Fruit fly (Drosophila melanogaster) whole organism, prepupa: ENCODE data around the gene slf.

Experiments
- Blimp-1 ChIP-seq: fragments of 200-800 bp; sonication (Bioruptor generic); optimal IDR thresholded peaks from 3 replicates; lab custom pipeline; 2017; ENCODE audit warnings: missing biosample characterization, missing genetic modification characterization, mild to moderate bottlenecking, moderate library complexity, missing genetic modification reagents
- CG10631 ChIP-seq: fragments of 200-800 bp; sonication (Bioruptor generic); optimal IDR thresholded peaks from 2 replicates; lab custom pipeline; 2016; ENCODE audit warnings: missing biosample characterization, missing genetic modification characterization
- CG11294 ChIP-seq: fragments of 200-800 bp; sonication (Bioruptor generic); IDR thresholded peaks from 2 replicates; pipeline ENCODE4 v1.3.6; 2022; ENCODE audit warnings: missing biosample characterization, missing genetic modification characterization
- CG11762 ChIP-seq: fragments of 200-800 bp; sonication (Bioruptor generic); optimal IDR thresholded peaks from 3 replicates; lab custom pipeline; 2016; ENCODE audit warnings: missing biosample characterization, missing genetic modification characterization; ENCODE audit not compliant: insufficient read depth
- CG15336 ChIP-seq: fragments of 200-800 bp; sonication (Bioruptor generic); IDR thresholded peaks from 2 replicates; pipeline ENCODE4 v1.3.6; 2022; ENCODE audit warnings: missing biosample characterization, missing genetic modification characterization
- CG1621 ChIP-seq: fragments of 200-800 bp; sonication (Bioruptor generic); optimal IDR thresholded peaks from 3 replicates; lab custom pipeline; 2018; ENCODE audit warnings: missing biosample characterization, mild to moderate bottlenecking, missing genetic modification characterization
- CG16779 ChIP-seq: fragments of 200-800 bp; sonication (Bioruptor generic); optimal IDR thresholded peaks from 3 replicates; lab custom pipeline; 2017; ENCODE audit warnings: missing biosample characterization, mild to moderate bottlenecking, missing genetic modification characterization
- CG3032 ChIP-seq: fragments of 200-800 bp; optimal IDR thresholded peaks from 2 replicates; lab custom pipeline; 2019; ENCODE audit warnings: missing biosample characterization, mild to moderate bottlenecking, missing genetic modification characterization, moderate library complexity
- CG32006 ChIP-seq: fragments of 200-800 bp; sonication (Bioruptor generic); optimal IDR thresholded peaks from 3 replicates; lab custom pipeline; 2017; ENCODE audit warnings: missing biosample characterization, mild to moderate bottlenecking, missing genetic modification characterization
- CG34406 ChIP-seq: fragments of 200-800 bp; sonication (Bioruptor generic); optimal IDR thresholded peaks from 3 replicates; lab custom pipeline; 2016; ENCODE audit warnings: missing biosample characterization, missing genetic modification characterization
- CG3919 ChIP-seq: fragments of 200-800 bp; sonication (Bioruptor generic); optimal IDR thresholded peaks from 3 replicates; lab custom pipeline; 2016; ENCODE audit warnings: missing biosample characterization, missing genetic modification characterization
- CG4318 ChIP-seq: fragments of 200-800 bp; sonication (Bioruptor generic); optimal IDR thresholded peaks from 3 replicates; lab custom pipeline; 2017; ENCODE audit warnings: missing biosample characterization, mild to moderate bottlenecking, missing genetic modification characterization
- CG6163 ChIP-seq: fragments of 200-800 bp; sonication (Bioruptor generic); IDR thresholded peaks from 3 replicates; pipeline ENCODE4 v1.3.6; 2022; ENCODE audit warnings: missing biosample characterization, missing genetic modification characterization
- CG6276 ChIP-seq: fragments of 200-800 bp; sonication (Bioruptor generic); optimal IDR thresholded peaks from 2 replicates; lab custom pipeline; 2017; ENCODE audit warnings: missing biosample characterization, mild to moderate bottlenecking, missing genetic modification characterization
- CG6792 ChIP-seq: fragments of 200-800 bp; sonication (Bioruptor generic); optimal IDR thresholded peaks from 3 replicates; lab custom pipeline; 2016; ENCODE audit warnings: missing biosample characterization, missing genetic modification characterization
- CG6808 ChIP-seq: fragments of 200-800 bp; sonication (Bioruptor generic); optimal IDR thresholded peaks from 3 replicates; lab custom pipeline; 2017; ENCODE audit warnings: missing biosample characterization, missing genetic modification characterization, mild to moderate bottlenecking, moderate library complexity, missing genetic modification reagents
- CG6854 ChIP-seq: fragments of 200-800 bp; sonication (Bioruptor generic); optimal IDR thresholded peaks from 2 replicates; lab custom pipeline; 2017; ENCODE audit warnings: missing biosample characterization, mild to moderate bottlenecking, missing genetic modification characterization
- CG7368 ChIP-seq: fragments of 200-800 bp; sonication (Bioruptor generic); optimal IDR thresholded peaks from 3 replicates; lab custom pipeline; 2016; ENCODE audit warnings: missing biosample characterization, missing genetic modification characterization
- CG8632 ChIP-seq: fragments of 200-800 bp; sonication (Bioruptor generic); optimal IDR thresholded peaks from 3 replicates; lab custom pipeline; 2016; ENCODE audit warnings: missing biosample characterization, missing genetic modification characterization
- Eip75B ChIP-seq: fragments of 200-800 bp; sonication (Bioruptor generic); optimal IDR thresholded peaks from 3 replicates; lab custom pipeline; 2016; ENCODE audit warnings: missing biosample characterization, missing genetic modification characterization
- Eip93F ChIP-seq: fragments of 200-800 bp; sonication (Bioruptor generic); optimal IDR thresholded peaks from 2 replicates; lab custom pipeline; 2016; ENCODE audit warnings: missing biosample characterization, mild to moderate bottlenecking, missing genetic modification characterization
- Ets21C ChIP-seq: fragments of 200-800 bp; sonication (Bioruptor generic); optimal IDR thresholded peaks from 3 replicates; lab custom pipeline; 2016; ENCODE audit warnings: missing biosample characterization, missing genetic modification characterization
- Ets96B ChIP-seq: fragments of 200-800 bp; optimal IDR thresholded peaks from 2 replicates; lab custom pipeline; 2019; ENCODE audit warnings: missing biosample characterization, mild to moderate bottlenecking, missing genetic modification characterization, moderate library complexity
- Gug ChIP-seq: fragments of 200-800 bp; sonication (Bioruptor generic); IDR thresholded peaks from 2 replicates; pipeline ENCODE4 v1.3.6; 2022; ENCODE audit warnings: missing biosample characterization, missing genetic modification characterization
- Hr38 ChIP-seq: sonication (Bioruptor generic); optimal IDR thresholded peaks from 2 replicates; lab custom pipeline; 2016; ENCODE audit warnings: missing biosample characterization, missing genetic modification characterization
- Hr39 ChIP-seq: fragments of 200-800 bp; sonication (Bioruptor generic); optimal IDR thresholded peaks from 2 replicates; lab custom pipeline; 2016; ENCODE audit warnings: missing biosample characterization, missing genetic modification characterization
- Hr4 ChIP-seq: fragments of 200-800 bp; sonication (Bioruptor generic); optimal IDR thresholded peaks from 3 replicates; lab custom pipeline; 2016; ENCODE audit warnings: missing biosample characterization, missing genetic modification characterization
- Met ChIP-seq: fragments of 200-800 bp; sonication (Bioruptor generic); optimal IDR thresholded peaks from 3 replicates; lab custom pipeline; 2016; ENCODE audit warnings: missing biosample characterization, missing genetic modification characterization
- OdsH ChIP-seq: fragments of 200-800 bp; sonication (Bioruptor generic); optimal IDR thresholded peaks from 3 replicates; lab custom pipeline; 2016; ENCODE audit warnings: missing biosample characterization, missing genetic modification characterization
- Sox102F ChIP-seq: fragments of 200-800 bp; sonication (Bioruptor generic); optimal IDR thresholded peaks from 2 replicates; lab custom pipeline; 2016; ENCODE audit warnings: missing biosample characterization, mild to moderate bottlenecking, missing genetic modification characterization
- Sox14 ChIP-seq: fragments of 200-800 bp; sonication (Bioruptor generic); optimal IDR thresholded peaks from 3 replicates; lab custom pipeline; 2016; ENCODE audit warnings: missing biosample characterization, missing genetic modification characterization
- Sox15 ChIP-seq: fragments of 200-800 bp; sonication (Bioruptor generic); optimal IDR thresholded peaks from 3 replicates; lab custom pipeline; 2016; ENCODE audit warnings: missing biosample characterization, missing genetic modification characterization
- achi ChIP-seq: fragments of 200-800 bp; sonication (Bioruptor generic); optimal IDR thresholded peaks from 3 replicates; lab custom pipeline; 2016; ENCODE audit warnings: missing biosample characterization, missing genetic modification characterization
- acj6 ChIP-seq: fragments of 200-800 bp; sonication (Bioruptor generic); optimal IDR thresholded peaks from 3 replicates; lab custom pipeline; 2016; ENCODE audit warnings: missing biosample characterization, missing genetic modification characterization
- cyc ChIP-seq: fragments of 200-800 bp; sonication (Bioruptor generic); optimal IDR thresholded peaks from 3 replicates; lab custom pipeline; 2016; ENCODE audit warnings: missing biosample characterization, missing genetic modification characterization
- dac ChIP-seq: fragments of 200-800 bp; sonication (Bioruptor generic); optimal IDR thresholded peaks from 2 replicates; lab custom pipeline; 2017; ENCODE audit warnings: missing biosample characterization, mild to moderate bottlenecking, missing genetic modification characterization
- dsx ChIP-seq: fragments of 200-800 bp; optimal IDR thresholded peaks from 3 replicates; lab custom pipeline; 2019; ENCODE audit warnings: missing biosample characterization, mild to moderate bottlenecking, missing genetic modification characterization, moderate library complexity; ENCODE audit not compliant: poor library complexity, severe bottlenecking
- eg ChIP-seq: fragments of 200-800 bp; sonication (Bioruptor generic); IDR thresholded peaks from 3 replicates; pipeline ENCODE4 v1.3.6; 2022; ENCODE audit warnings: missing biosample characterization, missing genetic modification characterization
- esn ChIP-seq: fragments of 200-800 bp; sonication (Bioruptor generic); optimal IDR thresholded peaks from 2 replicates; lab custom pipeline; 2016; ENCODE audit warnings: missing biosample characterization, mild to moderate bottlenecking, missing genetic modification characterization, moderate library complexity
- fd59A ChIP-seq: fragments of 200-800 bp; sonication (Bioruptor generic); optimal IDR thresholded peaks from 2 replicates; lab custom pipeline; 2017; ENCODE audit warnings: missing biosample characterization, mild to moderate bottlenecking, missing genetic modification characterization, missing genetic modification reagents
- fkh ChIP-seq: fragments of 200-800 bp; sonication (Bioruptor generic); optimal IDR thresholded peaks from 3 replicates; lab custom pipeline; 2017; ENCODE audit warnings: missing biosample characterization, mild to moderate bottlenecking, missing genetic modification characterization, moderate library complexity
- net ChIP-seq: fragments of 200-800 bp; sonication (Bioruptor generic); optimal IDR thresholded peaks from 3 replicates; lab custom pipeline; 2016; ENCODE audit warnings: missing biosample characterization, missing genetic modification characterization
- pdm3 ChIP-seq: fragments of 200-800 bp; sonication (Bioruptor generic); optimal IDR thresholded peaks from 3 replicates; lab custom pipeline; 2016; ENCODE audit warnings: missing biosample characterization, missing genetic modification characterization
- salr ChIP-seq, 2 experiments: fragments of 200-800 bp; sonication (Bioruptor generic); optimal IDR thresholded peaks; 3 replicates each; lab custom pipeline; 2016 to 2018; ENCODE audit warnings: missing biosample characterization in 2 of 2, missing genetic modification characterization in 2 of 2, mild to moderate bottlenecking in 1 of 2
- spab ChIP-seq: fragments of 200-800 bp; sonication (Bioruptor generic); optimal IDR thresholded peaks from 2 replicates; lab custom pipeline; 2017; ENCODE audit warnings: missing biosample characterization, mild to moderate bottlenecking, missing genetic modification characterization, missing genetic modification reagents
- ss ChIP-seq, 2 experiments: fragments of 200-800 bp; sonication (Bioruptor generic); optimal IDR thresholded peaks; 2 replicates in 1 of 2; 3 replicates in 1 of 2; lab custom pipeline; 2017 to 2018; ENCODE audit warnings: mild to moderate bottlenecking in 2 of 2, missing biosample characterization in 2 of 2, missing genetic modification characterization in 2 of 2, moderate library complexity in 1 of 2
- svp ChIP-seq: fragments of 200-800 bp; sonication (Bioruptor generic); peaks from one replicate; lab custom pipeline; 2016; ENCODE audit warnings: missing biosample characterization, missing genetic modification characterization
- topi ChIP-seq: fragments of 200-800 bp; sonication (Bioruptor generic); optimal IDR thresholded peaks from 3 replicates; lab custom pipeline; 2016; ENCODE audit warnings: missing biosample characterization, missing genetic modification characterization
- vri ChIP-seq: fragments of 200-800 bp; sonication (Bioruptor generic); optimal IDR thresholded peaks from 3 replicates; lab custom pipeline; 2016; ENCODE audit warnings: missing biosample characterization, mild to moderate bottlenecking, missing genetic modification characterization

The slf gene

DNA sequence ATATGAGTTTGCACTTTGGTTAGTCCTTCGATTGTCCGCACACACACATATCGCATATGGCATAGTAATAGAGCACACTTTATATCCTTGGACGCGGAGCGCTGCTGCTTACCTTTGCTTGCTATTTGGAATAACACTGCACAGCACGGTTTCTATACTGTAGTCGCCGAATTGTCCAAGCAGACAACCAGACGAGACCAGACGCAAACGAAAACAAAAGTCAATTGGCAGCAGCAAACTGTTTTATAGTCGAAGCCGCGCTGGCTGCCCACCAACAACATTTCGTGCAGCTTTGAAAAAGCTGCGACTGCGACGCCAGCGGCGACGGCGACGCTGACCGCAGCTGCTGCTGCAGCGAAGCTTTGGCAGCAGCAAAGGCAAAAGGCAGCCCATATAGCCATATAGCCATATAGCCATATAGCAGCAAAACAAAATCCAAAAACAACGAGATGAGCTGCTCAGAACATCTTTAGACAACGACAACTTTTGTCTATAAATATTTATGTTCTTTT, at the start of gene slf:
slf (minus strand) TSS at position 219 of the 512 bp plus-strand sequence.
- TF ChIP-seq eg (GFP tag; lab: Robert Waterston, UW) = 0 out of 3 replicates have a peak, but pooled peaks have one; percentile 48
- TF ChIP-seq Blimp-1 (GFP tag; lab: Kevin White, UChicago) = no peak

DNA sequence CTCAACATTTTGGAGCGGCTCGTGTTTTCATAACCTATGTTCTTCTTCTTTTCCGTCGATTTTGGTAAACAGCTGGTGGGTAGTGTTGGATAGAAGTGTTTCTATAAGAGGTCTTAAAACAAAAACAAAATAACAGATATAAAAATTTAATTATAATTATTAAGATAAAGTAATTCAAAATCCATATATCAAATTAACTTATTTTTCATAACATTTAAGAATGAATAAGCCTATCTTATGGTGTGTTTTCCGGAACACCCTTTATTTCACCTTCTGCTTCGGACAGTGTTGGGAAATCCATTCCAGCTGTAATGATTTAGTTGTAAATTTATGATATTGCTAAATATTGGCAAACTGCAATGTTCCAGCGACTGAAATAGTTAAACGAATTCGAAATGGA, 48.6 kb upstream of the slf start, which contains the start of the genes mRpS2 and Mon1:
mRpS2 (minus strand) TSS at position 64 of the 400 bp plus-strand sequence.
Mon1 (plus strand) TSS at position 286 of the 400 bp plus-strand sequence.
- peak; percentile 70 for TF ChIP-seq fd59A (GFP tag; lab: Kevin White, UChicago)
- TF ChIP-seq Ets96B (tag; lab: Kevin White, UChicago) = peak; percentile 91
- TF ChIP-seq dsx (GFP tag; lab: Kevin White, UChicago) = peak; percentile 85
- no peak for TF ChIP-seq ss (GFP tag; optimal IDR thresholded peaks at IDR 0.05; lab: Kevin White, UChicago)
- TF ChIP-seq eg (GFP tag; lab: Robert Waterston, UW) = peak; percentile 97
- peak; percentile 96 for TF ChIP-seq CG3032 (tag; lab: Kevin White, UChicago)
- TF ChIP-seq CG7368 = peak; percentile 91
- peak; percentile 73 for TF ChIP-seq fkh
- TF ChIP-seq CG1621 (tag; lab: Kevin White, UChicago) = peak; percentile 70
- peak; percentile 89 for TF ChIP-seq CG8632
- TF ChIP-seq Sox15 = peak; percentile 89
- TF ChIP-seq CG11762 = peak; percentile 92
- peak; percentile 90 for TF ChIP-seq Met (GFP tag; lab: Kevin White, UChicago)
- peak; percentile 90 for TF ChIP-seq CG34406
- TF ChIP-seq Hr39 (GFP tag; lab: Kevin White, UChicago) = peak; percentile 90
- peak; percentile 97 for TF ChIP-seq CG10631
- TF ChIP-seq CG16779 = no peak
- TF ChIP-seq achi (GFP tag; lab: Kevin White, UChicago) = peak; percentile 92
- peak; percentile 79 for TF ChIP-seq Eip93F (GFP tag; lab: Kevin White, UChicago)
- TF ChIP-seq pdm3 = peak; percentile 91
- peak; percentile 58 for TF ChIP-seq CG6854 (GFP tag; lab: Kevin White, UChicago)
- TF ChIP-seq salr (GFP tag; optimal IDR thresholded peaks at IDR 0.05; lab: Kevin White, UChicago) = peak; percentile 83 to 87
- peak; percentile 82 for TF ChIP-seq Ets21C (GFP tag; lab: Kevin White, UChicago)
- TF ChIP-seq CG6163 (GFP tag; lab: Robert Waterston, UW) = peak; percentile 94
- peak; percentile 87 for TF ChIP-seq dac (GFP tag; lab: Kevin White, UChicago)
- no peak for TF ChIP-seq svp (GFP tag; lab: Kevin White, UChicago)
- peak; percentile 88 for TF ChIP-seq Sox102F (GFP tag; lab: Kevin White, UChicago)
- peak; percentile 92 for TF ChIP-seq CG15336 (GFP tag; lab: Robert Waterston, UW)
- TF ChIP-seq spab (GFP tag; lab: Kevin White, UChicago) = peak; percentile 81
- TF ChIP-seq cyc (GFP tag; lab: Kevin White, UChicago) = peak; percentile 93
- peak; percentile 97 for TF ChIP-seq OdsH (GFP tag; lab: Kevin White, UChicago)
- peak; percentile 93 for TF ChIP-seq acj6
- TF ChIP-seq CG11294 = peak; percentile 93
- peak; percentile 90 for TF ChIP-seq CG6792 (GFP tag; lab: Kevin White, UChicago)
- TF ChIP-seq Gug (GFP tag; lab: Robert Waterston, UW) = peak; percentile 95
- peak; percentile 79 for TF ChIP-seq Blimp-1 (GFP tag; lab: Kevin White, UChicago)
- peak; percentile 95 for TF ChIP-seq CG3919 (GFP tag; lab: Kevin White, UChicago)
- peak; percentile 76 for TF ChIP-seq vri
- TF ChIP-seq esn (GFP tag; lab: Kevin White, UChicago) = peak; percentile 95
- TF ChIP-seq Eip75B (GFP tag; lab: Kevin White, UChicago) = peak; percentile 87
- TF ChIP-seq net (GFP tag; lab: Kevin White, UChicago) = peak; percentile 88
- no peak for TF ChIP-seq CG6808 (GFP tag; lab: Kevin White, UChicago)
- TF ChIP-seq Hr4 (GFP tag; lab: Kevin White, UChicago) = peak; percentile 89
- peak; percentile 87 for TF ChIP-seq topi (GFP tag; lab: Kevin White, UChicago)
- peak; percentile 86 for TF ChIP-seq Sox14
- TF ChIP-seq CG32006 (GFP tag; lab: Kevin White, UChicago) = peak; percentile 92
- TF ChIP-seq CG4318 = no peak
- peak; percentile 29 for TF ChIP-seq Hr38 (GFP tag; lab: Kevin White, UChicago)
- no peak for TF ChIP-seq CG6276 (GFP tag; lab: Kevin White, UChicago)
